Fruit fly (Drosophila melanogaster): ENCODE data around the gene ND-20L.

ND-20L gene

dm6 chr3R:29479922-29480321, 35.6 kb upstream of the ND-20L start (continued):
- TF ChIP-seq CG4730 (GFP tag; IDR thresholded peaks at IDR 0.05) (no peak), CG1792 (GFP tag; optimal IDR thresholded peaks at IDR 0.05) (no peak), CG10366 (GFP tag; IDR thresholded peaks at IDR 0.05) (no peak), CG2678 (tag; optimal IDR thresholded peaks at IDR 0.05) (no peak), Hr39 (optimal IDR thresholded peaks at IDR 0.05) (no peak), MTF-1 (GFP tag; optimal IDR thresholded peaks at IDR 0.05; ENCODE audit: borderline replicate concordance) (peak; percentile 45), nau (GFP tag; optimal IDR thresholded peaks at IDR 0.05) (no peak), HHEX (GFP tag; optimal IDR thresholded peaks at IDR 0.05) (peak; percentile 31), trem (tag; optimal IDR thresholded peaks at IDR 0.05) (no peak), pan (optimal IDR thresholded peaks at IDR 0.05) (no peak), pan (GFP tag; optimal IDR thresholded peaks at IDR 0.05 in 1 of 2, IDR thresholded peaks at IDR 0.05 in 1 of 2) (no peak), CG12299 (tag; optimal IDR thresholded peaks at IDR 0.05) (peak; percentile 40), CG3281 (GFP tag; optimal IDR thresholded peaks at IDR 0.05) (peak; percentile 59), CG8290 (GFP tag; optimal IDR thresholded peaks at IDR 0.05) (no peak), CG8290 (tag; optimal IDR thresholded peaks at IDR 0.05) (peak in 1 of 2 experiments; percentile 22), schlank (tag; optimal IDR thresholded peaks at IDR 0.05) (peak; percentile 20), CG17328 (GFP tag; IDR thresholded peaks at IDR 0.05) (no peak), nerfin-1 (tag; optimal IDR thresholded peaks at IDR 0.05) (peak; percentile 20), CG10209 (GFP tag; optimal IDR thresholded peaks at IDR 0.05) (peak; percentile 26), CG16779 (GFP tag; IDR thresholded peaks at IDR 0.05) (no peak), sd (tag; optimal IDR thresholded peaks at IDR 0.05) (peak; percentile 65), salm (tag; optimal IDR thresholded peaks at IDR 0.05) (peak; percentile 11), CG6854 (GFP tag; optimal IDR thresholded peaks at IDR 0.05) (no peak), Abd-B (GFP tag; optimal IDR thresholded peaks at IDR 0.05) (no peak), CG10543 (GFP tag; optimal IDR thresholded peaks at IDR 0.05) (peak; percentile 16), CG17385 (GFP tag; optimal IDR thresholded peaks at IDR 0.05) (peak; percentile 19), B-H1 (GFP tag; IDR thresholded peaks at IDR 0.05) (no peak), Fer1 (GFP tag; optimal IDR thresholded peaks at IDR 0.05) (peak; percentile 20), Vsx1 (GFP tag; optimal IDR thresholded peaks at IDR 0.05) (peak; percentile 57), Asciz (GFP tag; optimal IDR thresholded peaks at IDR 0.05) (peak; percentile 56), fd96Cb (tag; optimal IDR thresholded peaks at IDR 0.05) (no peak), fu2 (GFP tag; optimal IDR thresholded peaks at IDR 0.05) (no peak), CG12391 (tag; optimal IDR thresholded peaks at IDR 0.05) (no peak), HLH4C (GFP tag; IDR thresholded peaks at IDR 0.05; ENCODE audit: partially characterized antibody) (no peak), CG10431 (GFP tag; optimal IDR thresholded peaks at IDR 0.05) (peak; percentile 35), ewg (GFP tag; optimal IDR thresholded peaks at IDR 0.05) (peak; percentile 6), pho (GFP tag; optimal IDR thresholded peaks at IDR 0.05) (no peak), Hey (tag; optimal IDR thresholded peaks at IDR 0.05) (no peak), CG7928 (GFP tag; optimal IDR thresholded peaks at IDR 0.05) (no peak), ATbp (GFP tag; optimal IDR thresholded peaks at IDR 0.05) (peak; percentile 87), nerfin-2 (GFP tag; IDR thresholded peaks at IDR 0.05; ENCODE audit: partially characterized antibody) (no peak), Dp (GFP tag; optimal IDR thresholded peaks at IDR 0.05) (no peak), CG9215 (GFP tag; IDR thresholded peaks at IDR 0.05) (no peak), fd64A (GFP tag; optimal IDR thresholded peaks at IDR 0.05) (peak; percentile 68), CoRest (tag; optimal IDR thresholded peaks at IDR 0.05) (no peak), lola (GFP tag; optimal IDR thresholded peaks at IDR 0.05) (peak in 1 of 3 experiments; percentile 2), onecut (GFP tag; IDR thresholded peaks at IDR 0.05) (peak; percentile 54), CG33213 (GFP tag; optimal IDR thresholded peaks at IDR 0.05) (peak; percentile 19), CG11085 (GFP tag; IDR thresholded peaks at IDR 0.05) (no peak), CG15601 (tag; optimal IDR thresholded peaks at IDR 0.05) (peak; percentile 69), CG15269 (tag; optimal IDR thresholded peaks at IDR 0.05) (no peak)
